Fruit fly (Drosophila melanogaster): ENCODE data around the gene Prp31.

DNA sequence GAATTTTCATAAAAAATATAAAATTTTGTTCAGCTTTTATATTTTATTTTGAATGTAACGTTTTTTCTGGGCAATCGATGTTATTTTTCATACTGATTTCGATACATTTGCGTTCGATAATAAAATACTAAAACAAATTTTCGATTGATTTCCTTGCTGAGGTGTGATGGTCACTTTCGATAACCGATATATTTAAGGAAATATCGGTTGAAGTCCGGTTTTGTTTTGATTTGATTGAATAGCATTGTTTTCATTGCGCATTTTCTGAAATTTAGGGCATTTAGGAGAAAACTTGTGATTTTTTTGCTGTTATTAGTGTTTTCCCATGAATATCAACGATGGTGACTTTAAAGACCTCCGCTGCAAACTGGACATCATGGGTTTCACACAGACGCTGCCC is 42.4 kb upstream of the Prp31 start, which contains the start of gene Cep135:
- TF ChIP-seq OdsH (GFP tag; optimal IDR thresholded peaks at IDR 0.05) (no peak), pan (optimal IDR thresholded peaks at IDR 0.05) (no peak), lola (GFP tag; optimal IDR thresholded peaks at IDR 0.05) (no peak), Rel (GFP tag; optimal IDR thresholded peaks at IDR 0.05) (no peak), Rel (tag; optimal IDR thresholded peaks at IDR 0.05) (no peak), sage (GFP tag; optimal IDR thresholded peaks at IDR 0.05) (no peak), rgr (GFP tag; optimal IDR thresholded peaks at IDR 0.05) (no peak), Hr83 (GFP tag; optimal IDR thresholded peaks at IDR 0.05; ENCODE audit: poor library complexity, severe bottlenecking) (no peak), usp (GFP tag; optimal IDR thresholded peaks at IDR 0.05) (no peak), dsf (GFP tag; optimal IDR thresholded peaks at IDR 0.05; ENCODE audit: borderline replicate concordance) (no peak), Dfd (GFP tag; optimal IDR thresholded peaks at IDR 0.05) (no peak), brk (GFP tag; optimal IDR thresholded peaks at IDR 0.05) (peak; percentile 71), Jra (GFP tag; optimal IDR thresholded peaks at IDR 0.05) (no peak), psq (GFP tag; optimal IDR thresholded peaks at IDR 0.05) (no peak)

Measured in whole organism, wandering third instar larva.